Worm (Caenorhabditis elegans): ENCODE measurements around the gene H08J19.1.

H08J19.1 gene

ce11 chrX:15653196-15653595 is 10.5 kb downstream of the H08J19.1 start:
- TF ChIP-seq ets-7 (tag; optimal IDR thresholded peaks at IDR 0.05) (no peak), aly-1 (tag; optimal IDR thresholded peaks at IDR 0.05) (no peak), scrt-1 (GFP tag; IDR thresholded peaks at IDR 0.05) (no peak), sea-1 (GFP tag; conservative IDR thresholded peaks at IDR 0.05) (no peak), pes-1 (GFP tag; IDR thresholded peaks at IDR 0.05) (no peak), flt-1 (GFP tag; IDR thresholded peaks at IDR 0.05) (no peak), hmbx-1 (tag; optimal IDR thresholded peaks at IDR 0.05) (no peak), ceh-13 (GFP tag; optimal IDR thresholded peaks at IDR 0.05) (no peak), hmg-4 (GFP tag; optimal IDR thresholded peaks at IDR 0.05) (no peak), B0310.2 (tag; optimal IDR thresholded peaks at IDR 0.05) (no peak), tbx-37 (GFP tag; conservative IDR thresholded peaks at IDR 0.05) (no peak), F13C5.2 (tag; optimal IDR thresholded peaks at IDR 0.05) (no peak), ceh-36 (tag; optimal IDR thresholded peaks at IDR 0.05) (no peak), tbx-11 (GFP tag; IDR thresholded peaks at IDR 0.05) (no peak), ama-1 (optimal IDR thresholded peaks at IDR 0.05) (no peak), hnd-1 (tag; optimal IDR thresholded peaks at IDR 0.05) (no peak), tra-4 (tag; optimal IDR thresholded peaks at IDR 0.05) (no peak)

ce11 chrX:15654969-15655368 is 12.2 kb downstream of the H08J19.1 start:
- no peak for TF ChIP-seq ceh-13 (GFP tag; optimal IDR thresholded peaks at IDR 0.05)
- no peak for TF ChIP-seq ceh-36 (tag; optimal IDR thresholded peaks at IDR 0.05)
- TF ChIP-seq scrt-1 (GFP tag; IDR thresholded peaks at IDR 0.05): no peak
- TF ChIP-seq ets-7 (tag; optimal IDR thresholded peaks at IDR 0.05): no peak
- no peak for TF ChIP-seq ama-1 (optimal IDR thresholded peaks at IDR 0.05)
- no peak for TF ChIP-seq hmbx-1 (tag; optimal IDR thresholded peaks at IDR 0.05)
- no peak for TF ChIP-seq hnd-1 (tag; optimal IDR thresholded peaks at IDR 0.05)
- no peak for TF ChIP-seq hmg-4 (GFP tag; optimal IDR thresholded peaks at IDR 0.05)
- no peak for TF ChIP-seq tra-4 (tag; optimal IDR thresholded peaks at IDR 0.05)
- no peak for TF ChIP-seq flt-1 (GFP tag; IDR thresholded peaks at IDR 0.05)

- no peak for TF ChIP-seq ceh-36 (tag; optimal IDR thresholded peaks at IDR 0.05)
- TF ChIP-seq ets-7 (tag; optimal IDR thresholded peaks at IDR 0.05): no peak
- no peak for TF ChIP-seq aly-1 (tag; optimal IDR thresholded peaks at IDR 0.05)
- no peak for TF ChIP-seq tbx-37 (GFP tag; conservative IDR thresholded peaks at IDR 0.05)
- no peak for TF ChIP-seq sea-1 (GFP tag; conservative IDR thresholded peaks at IDR 0.05)
- no peak for TF ChIP-seq ceh-13 (GFP tag; optimal IDR thresholded peaks at IDR 0.05)
- TF ChIP-seq pes-1 (GFP tag; IDR thresholded peaks at IDR 0.05): no peak
- TF ChIP-seq scrt-1 (GFP tag; IDR thresholded peaks at IDR 0.05): no peak
- TF ChIP-seq B0310.2 (tag; optimal IDR thresholded peaks at IDR 0.05): no peak
- TF ChIP-seq flt-1 (GFP tag; IDR thresholded peaks at IDR 0.05): no peak
- no peak for TF ChIP-seq hmg-4 (GFP tag; optimal IDR thresholded peaks at IDR 0.05)
These were observed 12.9 kb downstream of the H08J19.1 start for ce11 chrX:15655623-15656022.

ce11 chrX:15657773-15658172 is 15.0 kb downstream of the H08J19.1 start:
- TF ChIP-seq hmg-4 (GFP tag; optimal IDR thresholded peaks at IDR 0.05): no peak
- TF ChIP-seq hnd-1 (tag; optimal IDR thresholded peaks at IDR 0.05): no peak
- no peak for TF ChIP-seq pes-1 (GFP tag; IDR thresholded peaks at IDR 0.05)
- no peak for TF ChIP-seq sea-1 (GFP tag; conservative IDR thresholded peaks at IDR 0.05)
- TF ChIP-seq ceh-13 (GFP tag; optimal IDR thresholded peaks at IDR 0.05): no peak
- TF ChIP-seq ets-7 (tag; optimal IDR thresholded peaks at IDR 0.05): no peak
- TF ChIP-seq B0310.2 (tag; optimal IDR thresholded peaks at IDR 0.05): no peak
- TF ChIP-seq tbx-11 (GFP tag; IDR thresholded peaks at IDR 0.05): no peak
- no peak for TF ChIP-seq F13C5.2 (tag; optimal IDR thresholded peaks at IDR 0.05)

- TF ChIP-seq ceh-13 (GFP tag; optimal IDR thresholded peaks at IDR 0.05) (no peak), ama-1 (optimal IDR thresholded peaks at IDR 0.05) (no peak), B0310.2 (tag; optimal IDR thresholded peaks at IDR 0.05) (no peak), ceh-36 (tag; optimal IDR thresholded peaks at IDR 0.05) (no peak), hnd-1 (tag; optimal IDR thresholded peaks at IDR 0.05) (no peak), hmg-4 (GFP tag; optimal IDR thresholded peaks at IDR 0.05) (no peak), aly-1 (tag; optimal IDR thresholded peaks at IDR 0.05) (no peak), scrt-1 (GFP tag; IDR thresholded peaks at IDR 0.05) (no peak), flt-1 (GFP tag; IDR thresholded peaks at IDR 0.05) (no peak), tra-4 (tag; optimal IDR thresholded peaks at IDR 0.05) (no peak), sea-1 (GFP tag; conservative IDR thresholded peaks at IDR 0.05) (no peak), tbx-11 (GFP tag; IDR thresholded peaks at IDR 0.05) (no peak), pes-1 (GFP tag; IDR thresholded peaks at IDR 0.05) (no peak), hmbx-1 (tag; optimal IDR thresholded peaks at IDR 0.05) (no peak), ets-7 (tag; optimal IDR thresholded peaks at IDR 0.05) (no peak), tbx-37 (GFP tag; conservative IDR thresholded peaks at IDR 0.05) (no peak), F13C5.2 (tag; optimal IDR thresholded peaks at IDR 0.05) (no peak)
These were observed 16.8 kb downstream of the H08J19.1 start for ce11 chrX:15659561-15659960.

- TF ChIP-seq flt-1 (GFP tag; IDR thresholded peaks at IDR 0.05) (no peak), ets-7 (tag; optimal IDR thresholded peaks at IDR 0.05) (no peak), B0310.2 (tag; optimal IDR thresholded peaks at IDR 0.05) (no peak), pes-1 (GFP tag; IDR thresholded peaks at IDR 0.05) (no peak), ama-1 (optimal IDR thresholded peaks at IDR 0.05) (no peak), scrt-1 (GFP tag; IDR thresholded peaks at IDR 0.05) (no peak), hmg-4 (GFP tag; optimal IDR thresholded peaks at IDR 0.05) (no peak), aly-1 (tag; optimal IDR thresholded peaks at IDR 0.05) (no peak), tra-4 (tag; optimal IDR thresholded peaks at IDR 0.05) (no peak), sea-1 (GFP tag; conservative IDR thresholded peaks at IDR 0.05) (no peak), ceh-36 (tag; optimal IDR thresholded peaks at IDR 0.05) (no peak), ceh-13 (GFP tag; optimal IDR thresholded peaks at IDR 0.05) (no peak), tbx-11 (GFP tag; IDR thresholded peaks at IDR 0.05) (no peak), hnd-1 (tag; optimal IDR thresholded peaks at IDR 0.05) (no peak), F13C5.2 (tag; optimal IDR thresholded peaks at IDR 0.05) (no peak), hmbx-1 (tag; optimal IDR thresholded peaks at IDR 0.05) (no peak)
These were observed 21.0 kb downstream of the H08J19.1 start for ce11 chrX:15663740-15664139.

ce11 chrX:15666169-15666811 is 23.6 kb downstream of the H08J19.1 start, which contains the start of gene pcdr-1:
TSS of gene pcdr-1 (plus strand) at chrX:15666761.
- TF ChIP-seq flt-1 (GFP tag; IDR thresholded peaks at IDR 0.05) (no peak), aly-1 (tag; optimal IDR thresholded peaks at IDR 0.05) (no peak), tra-4 (tag; optimal IDR thresholded peaks at IDR 0.05) (no peak), sea-1 (GFP tag; conservative IDR thresholded peaks at IDR 0.05) (no peak), hmg-4 (GFP tag; optimal IDR thresholded peaks at IDR 0.05) (no peak), ceh-13 (GFP tag; optimal IDR thresholded peaks at IDR 0.05) (no peak), ama-1 (optimal IDR thresholded peaks at IDR 0.05) (no peak), hnd-1 (tag; optimal IDR thresholded peaks at IDR 0.05) (no peak), scrt-1 (GFP tag; IDR thresholded peaks at IDR 0.05) (no peak), F13C5.2 (tag; optimal IDR thresholded peaks at IDR 0.05) (no peak), pes-1 (GFP tag; IDR thresholded peaks at IDR 0.05) (no peak), tbx-11 (GFP tag; IDR thresholded peaks at IDR 0.05) (no peak), B0310.2 (tag; optimal IDR thresholded peaks at IDR 0.05) (no peak), ceh-36 (tag; optimal IDR thresholded peaks at IDR 0.05) (no peak), tbx-37 (GFP tag; conservative IDR thresholded peaks at IDR 0.05) (no peak), hmbx-1 (tag; optimal IDR thresholded peaks at IDR 0.05) (no peak), ets-7 (tag; optimal IDR thresholded peaks at IDR 0.05) (no peak)
